Worm (Caenorhabditis elegans): ENCODE measurements around the gene T14G12.6.

The T14G12.6 gene

DNA sequence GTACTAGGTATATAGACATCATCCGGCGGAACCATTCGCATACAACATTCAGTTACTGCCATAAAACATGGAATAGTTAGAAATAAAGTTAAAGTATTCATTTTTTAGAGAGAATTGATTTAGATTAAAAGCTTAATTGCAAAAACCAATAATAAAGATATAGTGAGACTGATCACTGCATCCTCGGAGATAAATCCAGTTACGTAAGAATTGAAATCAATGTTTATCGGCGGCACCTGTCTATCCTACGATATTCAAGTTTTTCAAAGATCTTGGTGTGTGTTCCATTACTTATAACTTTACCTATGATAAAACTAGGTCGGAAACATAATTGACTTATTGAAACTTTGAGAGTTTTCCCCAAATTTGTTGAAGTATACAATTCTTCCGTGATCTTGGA, at the start of gene T14G12.6:
TSS of gene T14G12.6 (minus strand) at position 101 of the 400 bp plus-strand sequence.
- TF ChIP-seq tab-1 (GFP tag; IDR thresholded peaks at IDR 0.05) = no peak
- no peak for TF ChIP-seq ref-1 (GFP tag; conservative IDR thresholded peaks at IDR 0.05)
- no peak for TF ChIP-seq ztf-29 (GFP tag; IDR thresholded peaks at IDR 0.05)
- no peak for TF ChIP-seq med-1 (GFP tag; optimal IDR thresholded peaks at IDR 0.05; ENCODE audit: insufficient read depth)
- no peak for TF ChIP-seq T22C8.4 (GFP tag; IDR thresholded peaks at IDR 0.05)
- no peak for TF ChIP-seq cog-1 (tag; optimal IDR thresholded peaks at IDR 0.05)
- no peak for TF ChIP-seq flt-1 (GFP tag; IDR thresholded peaks at IDR 0.05)
- TF ChIP-seq klf-2 (GFP tag; conservative IDR thresholded peaks at IDR 0.05) = no peak
- no peak for TF ChIP-seq ztf-23 (GFP tag; IDR thresholded peaks at IDR 0.05)

DNA sequence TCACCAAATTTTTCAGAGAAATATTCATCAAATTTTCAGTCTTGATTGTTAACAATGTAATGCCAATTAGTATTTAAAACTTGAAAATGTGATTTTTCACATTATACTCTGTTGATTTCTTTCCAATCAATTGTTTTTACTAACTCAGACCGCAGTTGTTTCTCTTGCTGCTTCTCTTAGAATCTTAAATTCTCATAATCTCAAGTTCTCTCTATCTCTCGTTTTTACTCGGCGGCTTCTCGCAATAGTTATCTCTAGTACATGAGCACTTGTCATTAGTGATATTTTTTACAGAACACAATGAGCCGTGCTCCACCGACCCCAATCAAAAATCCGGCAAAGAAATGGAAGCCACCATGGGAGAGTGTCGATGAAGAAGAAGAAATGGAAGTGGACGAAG, 47.9 kb upstream of the T14G12.6 start, which contains the start of gene F35A5.1:
TSS of gene F35A5.1 (plus strand) at position 301 of the 400 bp plus-strand sequence.
- no peak for TF ChIP-seq ztf-23 (GFP tag; IDR thresholded peaks at IDR 0.05)
- no peak for TF ChIP-seq med-1 (GFP tag; optimal IDR thresholded peaks at IDR 0.05; ENCODE audit: insufficient read depth)
- TF ChIP-seq T22C8.4 (GFP tag; IDR thresholded peaks at IDR 0.05) = no peak
- no peak for TF ChIP-seq cog-1 (tag; optimal IDR thresholded peaks at IDR 0.05)
- no peak for TF ChIP-seq tab-1 (GFP tag; IDR thresholded peaks at IDR 0.05)
- no peak for TF ChIP-seq ref-1 (GFP tag; conservative IDR thresholded peaks at IDR 0.05)
- TF ChIP-seq klf-2 (GFP tag; conservative IDR thresholded peaks at IDR 0.05) = no peak
- TF ChIP-seq flt-1 (GFP tag; IDR thresholded peaks at IDR 0.05) = no peak
- no peak for TF ChIP-seq ztf-29 (GFP tag; IDR thresholded peaks at IDR 0.05)

DNA sequence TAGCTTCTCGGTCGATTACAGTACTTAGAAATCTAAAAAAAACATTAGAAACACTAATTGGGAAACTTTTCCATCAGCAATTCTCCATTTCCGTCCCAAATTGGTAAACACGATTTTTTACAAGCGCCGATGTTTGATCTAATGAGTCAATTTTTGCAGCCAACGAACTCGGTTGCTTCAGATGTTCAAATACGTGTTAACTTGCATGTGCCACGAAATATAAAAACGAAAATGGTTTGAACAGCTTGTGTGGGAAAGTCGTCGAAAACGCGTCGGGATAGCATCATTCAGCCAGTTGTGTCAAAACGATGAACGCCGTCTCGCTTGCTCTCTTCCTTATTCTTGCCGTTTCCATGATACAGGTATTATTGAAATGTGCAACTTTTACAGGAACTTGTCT, 45.6 kb upstream of the T14G12.6 start, which contains the start of gene F35A5.2:
TSS of gene F35A5.2 (plus strand) at position 301 of the 400 bp plus-strand sequence.
- TF ChIP-seq tab-1 (GFP tag; IDR thresholded peaks at IDR 0.05) = no peak
- TF ChIP-seq ztf-23 (GFP tag; IDR thresholded peaks at IDR 0.05) = no peak
- no peak for TF ChIP-seq ztf-29 (GFP tag; IDR thresholded peaks at IDR 0.05)
- no peak for TF ChIP-seq T22C8.4 (GFP tag; IDR thresholded peaks at IDR 0.05)
- TF ChIP-seq ref-1 (GFP tag; conservative IDR thresholded peaks at IDR 0.05) = no peak
- no peak for TF ChIP-seq med-1 (GFP tag; optimal IDR thresholded peaks at IDR 0.05; ENCODE audit: insufficient read depth)
- no peak for TF ChIP-seq cog-1 (tag; optimal IDR thresholded peaks at IDR 0.05)
- no peak for TF ChIP-seq klf-2 (GFP tag; conservative IDR thresholded peaks at IDR 0.05)
- TF ChIP-seq flt-1 (GFP tag; IDR thresholded peaks at IDR 0.05) = no peak

DNA sequence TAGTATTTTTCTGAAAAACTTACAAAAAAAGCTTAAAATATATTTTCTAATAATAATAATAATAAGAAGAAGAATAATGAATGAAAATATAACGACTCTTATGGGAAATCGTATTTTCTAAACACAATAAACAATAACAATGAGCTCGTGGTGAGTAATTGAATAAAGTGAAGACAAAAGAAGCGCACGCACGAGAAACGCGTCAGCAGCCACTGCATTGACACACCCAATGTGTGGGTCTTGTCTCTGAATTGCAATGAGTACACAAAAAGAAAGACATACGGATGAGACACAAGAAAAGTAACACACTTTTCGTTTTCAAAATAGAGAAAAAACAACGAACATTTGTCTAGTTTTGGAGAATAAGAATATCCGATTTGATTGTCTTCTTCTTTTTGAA, 44.1 kb upstream of the T14G12.6 start, which contains the start of gene F35A5.8:
TSS of gene F35A5.8 (minus strand) at position 151 of the 400 bp plus-strand sequence.
- TF ChIP-seq flt-1 (GFP tag; IDR thresholded peaks at IDR 0.05) = peak; percentile 71
- no peak for TF ChIP-seq ztf-29 (GFP tag; IDR thresholded peaks at IDR 0.05)
- no peak for TF ChIP-seq ref-1 (GFP tag; conservative IDR thresholded peaks at IDR 0.05)
- no peak for TF ChIP-seq med-1 (GFP tag; optimal IDR thresholded peaks at IDR 0.05; ENCODE audit: insufficient read depth)
- TF ChIP-seq klf-2 (GFP tag; conservative IDR thresholded peaks at IDR 0.05) = no peak
- TF ChIP-seq ztf-23 (GFP tag; IDR thresholded peaks at IDR 0.05) = 0 out of 2 replicates have a peak, but pooled peaks have one; percentile 49
- TF ChIP-seq cog-1 (tag; optimal IDR thresholded peaks at IDR 0.05) = peak; percentile 43

DNA sequence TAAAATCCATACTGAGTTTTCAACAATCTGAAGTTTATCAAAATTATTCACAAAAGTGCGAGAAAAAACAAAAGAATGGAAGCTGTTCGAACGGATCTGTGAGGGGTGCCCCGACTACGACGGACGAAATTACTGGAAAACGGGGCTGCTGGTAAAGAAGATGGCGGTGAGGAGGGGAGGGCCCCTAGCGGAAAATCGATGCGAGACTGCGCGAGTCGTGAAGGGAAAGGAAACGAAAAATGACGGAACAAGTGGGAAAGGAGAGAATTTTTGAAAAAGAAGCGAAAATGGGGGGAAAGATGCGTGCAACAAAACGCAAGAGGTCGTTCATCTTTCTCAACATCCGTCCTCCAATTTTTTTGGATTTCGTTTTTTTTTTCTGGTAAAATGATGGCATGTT, 43.5 kb upstream of the T14G12.6 start:
- TF ChIP-seq med-1 (GFP tag; optimal IDR thresholded peaks at IDR 0.05; ENCODE audit: insufficient read depth) = no peak
- peak; percentile 48 for TF ChIP-seq T22C8.4 (GFP tag; IDR thresholded peaks at IDR 0.05)

DNA sequence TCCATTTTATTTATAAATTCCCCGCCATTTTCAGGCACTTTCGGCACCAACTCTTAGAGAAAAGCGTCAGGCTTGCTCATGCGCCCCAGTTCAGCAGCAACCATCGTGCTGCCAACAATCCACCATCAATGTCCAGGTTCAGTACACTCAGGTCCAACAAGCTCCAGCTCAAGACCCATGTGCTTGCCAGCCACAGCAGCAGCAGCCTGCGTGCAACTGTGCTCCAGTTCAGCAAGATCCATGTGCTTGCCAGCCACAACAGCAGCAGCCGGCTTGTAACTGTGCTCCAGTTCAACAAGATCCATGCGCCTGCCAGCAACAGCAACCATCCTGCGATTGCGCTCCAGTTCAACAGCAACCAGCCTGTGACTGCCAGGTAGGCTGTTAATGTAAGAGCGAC, 39.0 kb upstream of the T14G12.6 start:
- TF ChIP-seq cog-1 (tag; optimal IDR thresholded peaks at IDR 0.05) (no peak), flt-1 (GFP tag; IDR thresholded peaks at IDR 0.05) (no peak), klf-2 (GFP tag; conservative IDR thresholded peaks at IDR 0.05) (no peak), ztf-23 (GFP tag; IDR thresholded peaks at IDR 0.05) (no peak), med-1 (GFP tag; optimal IDR thresholded peaks at IDR 0.05; ENCODE audit: insufficient read depth) (no peak), tab-1 (GFP tag; IDR thresholded peaks at IDR 0.05) (no peak), ztf-29 (GFP tag; IDR thresholded peaks at IDR 0.05) (no peak), T22C8.4 (GFP tag; IDR thresholded peaks at IDR 0.05) (no peak), ref-1 (GFP tag; conservative IDR thresholded peaks at IDR 0.05) (no peak)

DNA sequence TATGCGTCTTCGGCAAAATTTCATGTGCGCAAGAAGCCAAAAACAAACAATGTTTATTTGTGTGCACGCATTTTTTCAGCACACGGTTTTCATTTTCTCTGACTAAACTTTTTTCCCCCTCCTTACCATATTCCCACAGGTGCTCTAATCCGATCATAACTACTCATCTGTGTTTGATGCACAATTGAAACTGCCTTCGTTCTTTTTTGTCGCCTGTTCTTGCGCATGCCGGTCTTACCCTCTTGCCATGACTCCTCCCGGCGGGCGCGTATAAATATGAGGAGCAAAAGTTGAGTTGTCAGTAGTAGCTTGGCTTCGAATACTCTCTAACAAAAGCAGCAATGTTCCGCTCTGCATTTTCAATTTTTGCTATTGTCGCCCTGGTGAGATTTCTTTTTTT, 38.6 kb upstream of the T14G12.6 start, which contains the start of gene abu-10:
TSS of gene abu-10 (plus strand) at position 301 of the 400 bp plus-strand sequence.
- TF ChIP-seq ztf-23 (GFP tag; IDR thresholded peaks at IDR 0.05) (no peak), flt-1 (GFP tag; IDR thresholded peaks at IDR 0.05) (no peak), ref-1 (GFP tag; conservative IDR thresholded peaks at IDR 0.05) (no peak), cog-1 (tag; optimal IDR thresholded peaks at IDR 0.05) (no peak), T22C8.4 (GFP tag; IDR thresholded peaks at IDR 0.05) (no peak), klf-2 (GFP tag; conservative IDR thresholded peaks at IDR 0.05) (no peak), med-1 (GFP tag; optimal IDR thresholded peaks at IDR 0.05; ENCODE audit: insufficient read depth) (no peak), tab-1 (GFP tag; IDR thresholded peaks at IDR 0.05) (no peak)

DNA sequence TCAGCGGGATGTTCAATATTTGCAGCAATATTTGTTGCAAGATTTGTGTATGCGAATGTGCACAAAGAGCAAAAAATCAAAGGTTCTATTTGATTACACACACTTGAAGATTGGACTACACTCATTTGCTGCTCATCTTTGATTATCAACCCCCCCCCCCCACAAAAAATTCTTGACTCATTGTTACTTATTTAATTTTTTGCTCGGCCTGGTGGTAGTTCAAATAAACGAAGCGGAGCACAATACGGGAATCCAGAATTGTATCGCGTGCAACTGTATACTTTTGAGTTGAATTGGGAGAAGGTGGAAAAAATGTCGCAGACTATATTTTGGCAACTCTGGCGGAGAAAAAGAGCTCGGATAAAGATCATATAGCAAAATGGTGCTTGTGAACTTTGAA, 36.4 kb upstream of the T14G12.6 start, which contains the start of gene F35A5.5:
TSS of gene F35A5.5 (minus strand) at position 101 of the 400 bp plus-strand sequence.
- TF ChIP-seq ztf-23 (GFP tag; IDR thresholded peaks at IDR 0.05) (no peak), ref-1 (GFP tag; conservative IDR thresholded peaks at IDR 0.05) (no peak), flt-1 (GFP tag; IDR thresholded peaks at IDR 0.05) (no peak), tab-1 (GFP tag; IDR thresholded peaks at IDR 0.05) (no peak), T22C8.4 (GFP tag; IDR thresholded peaks at IDR 0.05) (no peak), ztf-29 (GFP tag; IDR thresholded peaks at IDR 0.05) (no peak), cog-1 (tag; optimal IDR thresholded peaks at IDR 0.05) (no peak), med-1 (GFP tag; optimal IDR thresholded peaks at IDR 0.05; ENCODE audit: insufficient read depth) (no peak), klf-2 (GFP tag; conservative IDR thresholded peaks at IDR 0.05) (no peak)

DNA sequence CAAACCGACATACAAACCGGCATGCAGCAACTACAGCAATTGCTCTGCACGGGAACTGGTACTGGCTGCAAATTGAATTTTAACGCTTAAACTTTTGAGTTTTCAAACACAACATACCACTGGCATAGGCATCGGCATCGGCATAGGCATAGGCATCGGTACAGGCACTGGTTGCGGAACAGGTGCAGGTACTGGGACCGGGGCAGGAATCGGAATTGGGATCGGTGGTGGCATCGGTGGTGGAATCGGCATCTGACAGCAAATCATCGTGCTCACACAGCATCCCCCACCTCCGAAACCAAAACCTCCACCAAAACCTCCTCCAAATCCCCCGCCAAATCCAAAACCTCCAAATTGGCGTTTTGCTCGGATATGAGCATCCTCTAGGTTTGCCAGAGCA, 34.9 kb upstream of the T14G12.6 start:
- TF ChIP-seq ztf-29 (GFP tag; IDR thresholded peaks at IDR 0.05) = no peak
- TF ChIP-seq ref-1 (GFP tag; conservative IDR thresholded peaks at IDR 0.05) = no peak
- no peak for TF ChIP-seq tab-1 (GFP tag; IDR thresholded peaks at IDR 0.05)

DNA sequence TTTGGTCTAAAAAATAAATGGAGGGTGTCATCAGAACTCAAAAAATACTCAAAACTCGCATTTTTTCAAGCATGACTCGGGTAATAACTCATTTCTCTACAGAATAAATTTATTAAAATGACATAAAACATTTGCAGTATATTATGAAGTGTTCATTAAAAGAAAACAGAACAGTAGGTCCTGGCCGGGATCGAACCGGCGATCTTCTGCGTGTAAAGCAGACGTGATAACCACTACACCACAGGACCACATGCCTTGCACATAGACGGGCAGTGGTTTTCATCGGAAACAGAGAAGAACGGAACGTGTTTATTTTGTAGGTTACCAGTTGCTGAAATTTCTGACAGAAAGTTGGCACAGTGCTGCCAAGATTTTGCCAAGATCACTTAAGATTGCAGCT, 34.1 kb upstream of the T14G12.6 start:
- no peak for TF ChIP-seq ztf-29 (GFP tag; IDR thresholded peaks at IDR 0.05)
- TF ChIP-seq cog-1 (tag; optimal IDR thresholded peaks at IDR 0.05) = no peak
- TF ChIP-seq T22C8.4 (GFP tag; IDR thresholded peaks at IDR 0.05) = no peak
- no peak for TF ChIP-seq tab-1 (GFP tag; IDR thresholded peaks at IDR 0.05)

Data from whole organism, midembryonic.